Worm (Caenorhabditis elegans): Measurements from ENCODE around the gene B0001.7.

- no peak for TF ChIP-seq tbx-9 (tag; optimal IDR thresholded peaks at IDR 0.05; ENCODE audit: borderline replicate concordance)
- TF ChIP-seq Y67H2A.10 (GFP tag; conservative IDR thresholded peaks at IDR 0.05): no peak
- no peak for TF ChIP-seq aptf-3 (GFP tag; IDR thresholded peaks at IDR 0.05)
- TF ChIP-seq snpc-4 (GFP tag; optimal IDR thresholded peaks at IDR 0.05): no peak
- TF ChIP-seq snpc-4 (tag; optimal IDR thresholded peaks at IDR 0.05): no peak
- TF ChIP-seq ztf-3 (GFP tag; optimal IDR thresholded peaks at IDR 0.05): no peak
- no peak for TF ChIP-seq let-526 (GFP tag; IDR thresholded peaks at IDR 0.05)
- TF ChIP-seq ama-1 (optimal IDR thresholded peaks at IDR 0.05): no peak
- no peak for TF ChIP-seq ama-1 (GFP tag; optimal IDR thresholded peaks at IDR 0.05)
- no peak for TF ChIP-seq him-1 (tag; optimal IDR thresholded peaks at IDR 0.05)
These were observed 13.1 kb downstream of the B0001.7 start, which contains the start of gene B0001.8 for ce11 chrIV:12140959-12141358.
